Worm (Caenorhabditis elegans): ENCODE data around the gene rsp-4.

DNA sequence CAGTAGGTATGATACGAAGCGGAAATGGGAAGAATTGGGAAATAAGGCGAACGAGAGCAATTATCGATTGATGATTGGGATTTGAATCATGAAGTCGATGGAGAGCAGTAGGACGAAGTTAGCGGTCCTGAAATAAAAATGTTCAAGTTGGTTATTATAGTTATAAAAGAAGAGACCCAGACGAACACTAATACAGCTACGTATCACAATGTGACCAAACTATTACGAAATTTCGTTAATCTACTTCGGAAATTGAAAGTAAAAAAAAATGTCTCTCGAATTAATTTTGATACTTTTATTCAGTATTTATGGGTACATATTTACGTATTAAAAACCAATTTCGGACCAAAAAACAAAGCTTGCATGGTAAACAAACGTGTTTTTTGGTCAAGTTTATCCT, 37.8 kb upstream of the rsp-4 start:
- TF ChIP-seq aly-1 (tag; optimal IDR thresholded peaks at IDR 0.05): no peak
- no peak for TF ChIP-seq hmg-4 (GFP tag; optimal IDR thresholded peaks at IDR 0.05)
- no peak for TF ChIP-seq tra-4 (tag; optimal IDR thresholded peaks at IDR 0.05)
- no peak for TF ChIP-seq tbx-11 (GFP tag; IDR thresholded peaks at IDR 0.05)
- no peak for TF ChIP-seq sea-1 (GFP tag; conservative IDR thresholded peaks at IDR 0.05)
